Worm (Caenorhabditis elegans): Measurements from ENCODE around the gene F38H4.4.

- TF ChIP-seq ces-1 (GFP tag; optimal IDR thresholded peaks at IDR 0.05) = no peak
- no peak for TF ChIP-seq lin-15B (tag; optimal IDR thresholded peaks at IDR 0.05)
- TF ChIP-seq mep-1 (tag; optimal IDR thresholded peaks at IDR 0.05) = no peak
- TF ChIP-seq mdl-1 (tag; optimal IDR thresholded peaks at IDR 0.05) = no peak
- no peak for TF ChIP-seq elt-3 (tag; optimal IDR thresholded peaks at IDR 0.05)
- TF ChIP-seq ceh-82 (tag; optimal IDR thresholded peaks at IDR 0.05) = no peak
- TF ChIP-seq skn-1 (tag; optimal IDR thresholded peaks at IDR 0.05) = no peak
- no peak for TF ChIP-seq nhr-76 (tag; optimal IDR thresholded peaks at IDR 0.05)
These were observed 12.0 kb downstream of the F38H4.4 start, which contains the start of gene mob-1 for ce11 chrIV:11859995-11860605.

Data from whole organism, L1 larva.